Worm (Caenorhabditis elegans) whole organism, young adult: ENCODE data around the gene nxf-1.

Experiments used
- B0261.1 ChIP-seq: sonication (generic microtip); optimal IDR thresholded peaks from 2 replicates; lab custom pipeline; 2016; ENCODE audit warnings: mild to moderate bottlenecking, missing genetic modification characterization, moderate library complexity, missing compliant biosample characterization
- B0336.3 ChIP-seq: fragments of 200-800 bp; sonication (Bioruptor generic); IDR thresholded peaks from 2 replicates; pipeline ENCODE4 v1.3.6; 2022; ENCODE audit warnings: missing genetic modification characterization, missing compliant biosample characterization
- F10E7.11 ChIP-seq: sonication (generic microtip); optimal IDR thresholded peaks from 2 replicates; lab custom pipeline; 2017; ENCODE audit warnings: mild to moderate bottlenecking, missing genetic modification characterization, moderate library complexity, missing compliant biosample characterization
- F33H1.4 ChIP-seq: fragments of 200-800 bp; sonication (Bioruptor generic); IDR thresholded peaks from 2 replicates; pipeline ENCODE4 v1.3.6; 2022; ENCODE audit warnings: missing genetic modification reagents, missing genetic modification characterization, missing compliant biosample characterization
- Y56A3A.18 ChIP-seq: fragments of 200-800 bp; sonication (Bioruptor generic); IDR thresholded peaks from 2 replicates; pipeline ENCODE4 v1.3.6; 2022; ENCODE audit warnings: missing genetic modification reagents, missing genetic modification characterization, missing compliant biosample characterization
- Y67H2A.10 ChIP-seq: fragments of 200-800 bp; sonication (Bioruptor generic); conservative IDR thresholded peaks from 2 replicates; pipeline ENCODE4 v1.3.6; 2022; ENCODE audit warnings: missing genetic modification reagents, missing genetic modification characterization, missing compliant biosample characterization
- Y79H2A.3 ChIP-seq: fragments of 200-800 bp; sonication (Bioruptor generic); conservative IDR thresholded peaks from 2 replicates; pipeline ENCODE4 v1.3.6; 2022; ENCODE audit warnings: missing genetic modification reagents, missing genetic modification characterization, missing compliant biosample characterization
- ama-1 ChIP-seq, 3 experiments: fragments of 150-350 bp in 1 of 3; sonication (generic microtip) in 2 of 3; optimal IDR thresholded peaks; 2 replicates each; lab custom pipeline; 2014 to 2018; ENCODE audit warnings: missing biosample characterization in 2 of 3, missing genetic modification characterization in 2 of 3, missing genetic modification reagents in 2 of 3
- aptf-2 ChIP-seq: fragments of 200-800 bp; sonication (Bioruptor generic); conservative IDR thresholded peaks from 2 replicates; pipeline ENCODE4 v1.3.6; 2022; ENCODE audit warnings: missing genetic modification reagents, missing genetic modification characterization, missing compliant biosample characterization
- attf-6 ChIP-seq: fragments of 200-800 bp; sonication (Bioruptor generic); IDR thresholded peaks from 2 replicates; pipeline ENCODE4 v1.3.6; 2022; ENCODE audit warnings: missing genetic modification reagents, missing genetic modification characterization, missing compliant biosample characterization
- bed-1 ChIP-seq: fragments of 200-800 bp; sonication (Bioruptor generic); IDR thresholded peaks from 2 replicates; pipeline ENCODE4 v1.3.6; 2022; ENCODE audit warnings: missing genetic modification reagents, missing genetic modification characterization, missing compliant biosample characterization
- bed-2 ChIP-seq: fragments of 200-800 bp; sonication (Bioruptor generic); IDR thresholded peaks from 2 replicates; pipeline ENCODE4 v1.3.6; 2022; ENCODE audit warnings: missing genetic modification reagents, missing genetic modification characterization, missing compliant biosample characterization
- ccch-3 ChIP-seq: fragments of 200-800 bp; sonication (Bioruptor generic); optimal IDR thresholded peaks from 2 replicates; lab custom pipeline; 2018; ENCODE audit warnings: mild to moderate bottlenecking, missing genetic modification characterization, missing compliant biosample characterization
- ceh-100 ChIP-seq: fragments of 200-800 bp; sonication (Bioruptor generic); IDR thresholded peaks from 2 replicates; pipeline ENCODE4 v1.3.6; 2022; ENCODE audit warnings: missing genetic modification reagents, missing genetic modification characterization, missing compliant biosample characterization
- ceh-58 ChIP-seq: fragments of 200-800 bp; sonication (Bioruptor generic); IDR thresholded peaks from 2 replicates; pipeline ENCODE4 v1.3.6; 2022; ENCODE audit warnings: missing genetic modification characterization, missing compliant biosample characterization
- dpff-1 ChIP-seq: sonication (generic microtip); optimal IDR thresholded peaks from 2 replicates; lab custom pipeline; 2017; ENCODE audit warnings: mild to moderate bottlenecking, missing genetic modification characterization, missing compliant biosample characterization
- egl-18 ChIP-seq: fragments of 200-800 bp; sonication (Bioruptor generic); IDR thresholded peaks from 2 replicates; pipeline ENCODE4 v1.3.6; 2022; ENCODE audit warnings: missing genetic modification reagents, missing genetic modification characterization, missing compliant biosample characterization
- egrh-3 ChIP-seq: fragments of 200-800 bp; sonication (Bioruptor generic); IDR thresholded peaks from 2 replicates; pipeline ENCODE4 v1.3.6; 2022; ENCODE audit warnings: missing genetic modification reagents, missing genetic modification characterization, missing compliant biosample characterization
- ets-4 ChIP-seq: fragments of 200-800 bp; sonication (Bioruptor generic); optimal IDR thresholded peaks from 2 replicates; lab custom pipeline; 2018; ENCODE audit warnings: mild to moderate bottlenecking, missing genetic modification characterization, missing compliant biosample characterization
- fkh-3 ChIP-seq: sonication (generic microtip); optimal IDR thresholded peaks from 2 replicates; lab custom pipeline; 2016; ENCODE audit warnings: mild to moderate bottlenecking, missing genetic modification characterization, missing compliant biosample characterization
- hmg-1.2 ChIP-seq: fragments of 200-800 bp; sonication (Bioruptor generic); IDR thresholded peaks from 2 replicates; pipeline ENCODE4 v1.3.6; 2022; ENCODE audit warnings: missing genetic modification reagents, missing genetic modification characterization, missing compliant biosample characterization
- hrde-1 ChIP-seq: sonication (generic microtip); optimal IDR thresholded peaks from 2 replicates; lab custom pipeline; 2016; ENCODE audit warnings: missing genetic modification characterization, mild to moderate bottlenecking, missing compliant biosample characterization, moderate library complexity, missing genotype, missing genetic modification reagents, borderline replicate concordance
- lag-1 ChIP-seq: fragments of 200-800 bp; sonication (Bioruptor generic); IDR thresholded peaks from 2 replicates; pipeline ENCODE4 v1.3.6; 2022; ENCODE audit warnings: missing genetic modification reagents, missing genetic modification characterization, missing compliant biosample characterization
- let-526 ChIP-seq: fragments of 200-800 bp; sonication (Bioruptor generic); IDR thresholded peaks from 2 replicates; pipeline ENCODE4 v1.3.6; 2022; ENCODE audit warnings: missing genetic modification reagents, missing genetic modification characterization, missing compliant biosample characterization
- let-607 ChIP-seq, 2 experiments: fragments of 200-800 bp in 1 of 2; sonication (Bioruptor generic) in 1 of 2; sonication (generic microtip) in 1 of 2; optimal IDR thresholded peaks; 2 replicates each; lab custom pipeline; 2016 to 2018; ENCODE audit warnings: mild to moderate bottlenecking in 2 of 2, missing compliant biosample characterization in 2 of 2, missing genetic modification characterization in 2 of 2, moderate library complexity in 2 of 2, missing genotype in 1 of 2
- lin-35 ChIP-seq, 3 experiments: fragments of 150-350 bp in 2 of 3; sonication (generic microtip) in 1 of 3; optimal IDR thresholded peaks; 2 replicates each; lab custom pipeline; 2014 to 2018; ENCODE audit warnings: missing biosample characterization in 3 of 3, missing genetic modification characterization in 3 of 3, missing genetic modification reagents in 3 of 3
- lin-40 ChIP-seq: sonication (generic microtip); optimal IDR thresholded peaks from 2 replicates; lab custom pipeline; 2016; ENCODE audit warnings: missing genetic modification characterization, mild to moderate bottlenecking, missing compliant biosample characterization, missing genotype, missing genetic modification reagents
- lsl-1 ChIP-seq: fragments of 200-800 bp; sonication (Bioruptor generic); optimal IDR thresholded peaks from 2 replicates; lab custom pipeline; 2018; ENCODE audit warnings: mild to moderate bottlenecking, missing genetic modification characterization, moderate library complexity, missing compliant biosample characterization
- madf-3 ChIP-seq: fragments of 200-800 bp; sonication (Bioruptor generic); IDR thresholded peaks from 2 replicates; pipeline ENCODE4 v1.3.6; 2022; ENCODE audit warnings: missing genetic modification reagents, missing genetic modification characterization, missing compliant biosample characterization
- madf-6 ChIP-seq: fragments of 200-800 bp; sonication (Bioruptor generic); IDR thresholded peaks from 2 replicates; pipeline ENCODE4 v1.3.6; 2022; ENCODE audit warnings: missing genetic modification reagents, missing genetic modification characterization, missing compliant biosample characterization
- madf-8 ChIP-seq: fragments of 200-800 bp; sonication (Bioruptor generic); conservative IDR thresholded peaks from 2 replicates; pipeline ENCODE4 v1.3.6; 2022; ENCODE audit warnings: missing genetic modification reagents, missing genetic modification characterization, missing compliant biosample characterization
- mcd-1 ChIP-seq: fragments of 200-800 bp; sonication (Bioruptor generic); IDR thresholded peaks from 2 replicates; pipeline ENCODE4 v1.3.6; 2022; ENCODE audit warnings: missing genetic modification reagents, missing genetic modification characterization, missing compliant biosample characterization
- mel-28 ChIP-seq: sonication (generic microtip); optimal IDR thresholded peaks from 2 replicates; lab custom pipeline; 2016; ENCODE audit warnings: borderline replicate concordance, mild to moderate bottlenecking, missing genetic modification characterization, missing compliant biosample characterization
- mes-4 ChIP-seq: sonication (generic microtip); optimal IDR thresholded peaks from 2 replicates; lab custom pipeline; 2016; ENCODE audit warnings: missing genotype, missing genetic modification characterization, missing compliant biosample characterization
- nfya-1 ChIP-seq: sonication (generic microtip); optimal IDR thresholded peaks from 2 replicates; lab custom pipeline; 2017; ENCODE audit warnings: antibody characterized with exemption, missing compliant biosample characterization, missing genetic modification characterization, borderline replicate concordance; ENCODE audit not compliant: insufficient read depth
- nhr-179 ChIP-seq: sonication (generic microtip); optimal IDR thresholded peaks from 2 replicates; lab custom pipeline; 2016; ENCODE audit warnings: mild to moderate bottlenecking, missing genetic modification characterization, missing compliant biosample characterization
- nhr-27 ChIP-seq: fragments of 200-800 bp; sonication (Bioruptor generic); optimal IDR thresholded peaks from 2 replicates; lab custom pipeline; 2018; ENCODE audit warnings: mild to moderate bottlenecking, missing genetic modification characterization, moderate library complexity, missing compliant biosample characterization
- nhr-80 ChIP-seq: sonication (generic microtip); optimal IDR thresholded peaks from 2 replicates; lab custom pipeline; 2016; ENCODE audit warnings: missing genetic modification characterization, missing compliant biosample characterization
- snpc-1.1 ChIP-seq: sonication (generic microtip); optimal IDR thresholded peaks from 2 replicates; lab custom pipeline; 2017; ENCODE audit warnings: missing genetic modification characterization, mild to moderate bottlenecking, missing compliant biosample characterization, antibody characterized with exemption, moderate library complexity, missing genotype, missing genetic modification reagents; ENCODE audit not compliant: insufficient read depth
- snpc-1.3 ChIP-seq: sonication (generic microtip); optimal IDR thresholded peaks from 2 replicates; lab custom pipeline; 2017; ENCODE audit warnings: missing genetic modification characterization, mild to moderate bottlenecking, missing compliant biosample characterization, antibody characterized with exemption, moderate library complexity, missing genotype, missing genetic modification reagents; ENCODE audit not compliant: insufficient read depth
- snpc-3.4 ChIP-seq: sonication (generic microtip); optimal IDR thresholded peaks from 2 replicates; lab custom pipeline; 2017; ENCODE audit warnings: missing genetic modification characterization, mild to moderate bottlenecking, missing compliant biosample characterization, antibody characterized with exemption, moderate library complexity, missing genotype, missing genetic modification reagents
- xnd-1 ChIP-seq: sonication (generic microtip); optimal IDR thresholded peaks from 2 replicates; lab custom pipeline; 2016; ENCODE audit warnings: missing genotype, missing genetic modification reagents, missing genetic modification characterization, missing compliant biosample characterization
- ztf-26 ChIP-seq: sonication (generic microtip); optimal IDR thresholded peaks from 2 replicates; lab custom pipeline; 2017; ENCODE audit warnings: missing genetic modification characterization, missing compliant biosample characterization

Gene nxf-1

DNA sequence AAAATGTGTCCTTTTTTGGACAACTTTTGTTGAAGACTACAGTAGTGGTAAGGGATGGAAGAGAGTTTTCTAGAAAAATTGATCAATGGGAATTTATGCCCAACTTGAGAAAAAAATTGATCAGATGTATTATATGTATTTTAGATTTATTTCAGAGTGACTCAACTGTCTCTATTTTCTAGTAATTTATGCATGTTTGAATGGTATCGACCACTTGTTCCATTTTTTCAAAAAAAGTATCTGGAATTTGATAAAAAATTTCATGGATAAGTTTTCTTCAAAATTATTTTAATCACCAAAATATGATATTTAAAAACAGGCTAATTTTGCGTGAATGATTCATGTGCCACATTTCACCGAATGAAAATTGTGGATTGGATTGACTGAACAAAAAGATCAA, 23.0 kb downstream of the nxf-1 start, which contains the start of gene C15H11.10:
TSS of gene C15H11.10 (plus strand) at position 301 of the 400 bp plus-strand sequence.
- TF ChIP-seq xnd-1, result no peak
- TF ChIP-seq attf-6, result no peak
- TF ChIP-seq F33H1.4 (GFP tag; lab: Robert Waterston, UW), result no peak
- no peak for TF ChIP-seq B0261.1 (tag; lab: Kevin White, UChicago)
- TF ChIP-seq snpc-1.1, result no peak
- no peak for TF ChIP-seq lsl-1 (GFP tag; lab: Kevin White, UChicago)
- no peak for TF ChIP-seq mes-4 (tag; lab: Kevin White, UChicago)
- TF ChIP-seq Y67H2A.10 (GFP tag; lab: Robert Waterston, UW), result no peak
- no peak for TF ChIP-seq hrde-1 (tag; lab: Kevin White, UChicago)
- no peak for TF ChIP-seq madf-3 (GFP tag; lab: Robert Waterston, UW)
- no peak for TF ChIP-seq hmg-1.2 (GFP tag; lab: Robert Waterston, UW)
- TF ChIP-seq fkh-3 (tag; lab: Kevin White, UChicago), result no peak
- TF ChIP-seq aptf-2 (GFP tag; lab: Robert Waterston, UW), result no peak
- TF ChIP-seq ceh-58 (GFP tag; lab: Robert Waterston, UW), result no peak
- TF ChIP-seq, all 124 proteins: peak for 0

ce11 chrV:14380242-14380641, 34.6 kb downstream of the nxf-1 start:
- TF ChIP-seq snpc-3.4, result no peak
- no peak for TF ChIP-seq ztf-26
- TF ChIP-seq egrh-3 (GFP tag; lab: Robert Waterston, UW), result no peak
- no peak for TF ChIP-seq B0261.1 (tag; lab: Kevin White, UChicago)
- no peak for TF ChIP-seq F10E7.11 (tag; lab: Kevin White, UChicago)
- no peak for TF ChIP-seq nfya-1 (tag; lab: Kevin White, UChicago)
- TF ChIP-seq xnd-1, result no peak
- TF ChIP-seq bed-2 (GFP tag; lab: Robert Waterston, UW), result no peak
- TF ChIP-seq dpff-1 (tag; lab: Kevin White, UChicago), result no peak
- no peak for TF ChIP-seq hrde-1 (tag; lab: Kevin White, UChicago)
- TF ChIP-seq lin-40 (tag; lab: Kevin White, UChicago), result no peak
- no peak for TF ChIP-seq ceh-100 (GFP tag; lab: Robert Waterston, UW)
- TF ChIP-seq Y56A3A.18 (GFP tag; lab: Robert Waterston, UW), result no peak
- no peak for TF ChIP-seq egl-18 (GFP tag; lab: Robert Waterston, UW)
- no peak for TF ChIP-seq mel-28 (tag; lab: Kevin White, UChicago)
- TF ChIP-seq ama-1 (optimal IDR thresholded peaks at IDR 0.05; lab: Kevin White, UChicago), result no peak
- TF ChIP-seq ama-1 (GFP tag; optimal IDR thresholded peaks at IDR 0.05; lab: Kevin White, UChicago), result no peak

ce11 chrV:14378986-14379385, 35.8 kb downstream of the nxf-1 start, which contains the start of gene npr-43:
TSS of gene npr-43 (minus strand) at chrV:14379086.
- no peak for TF ChIP-seq Y67H2A.10 (GFP tag; lab: Robert Waterston, UW)
- no peak for TF ChIP-seq let-607 (tag; optimal IDR thresholded peaks at IDR 0.05; lab: Kevin White, UChicago)
- no peak for TF ChIP-seq nhr-27 (tag; lab: Kevin White, UChicago)
- no peak for TF ChIP-seq madf-8
- no peak for TF ChIP-seq bed-1 (GFP tag; lab: Robert Waterston, UW)

ce11 chrV:14378052-14378451, 36.8 kb downstream of the nxf-1 start:
- TF ChIP-seq lin-35 (GFP tag; optimal IDR thresholded peaks at IDR 0.05; lab: Kevin White, UChicago), result no peak
- no peak for TF ChIP-seq mes-4 (tag; lab: Kevin White, UChicago)
- TF ChIP-seq F10E7.11 (tag; lab: Kevin White, UChicago), result no peak
- no peak for TF ChIP-seq ccch-3 (GFP tag; lab: Kevin White, UChicago)
- TF ChIP-seq nhr-80 (tag; lab: Kevin White, UChicago), result no peak
- no peak for TF ChIP-seq bed-1 (GFP tag; lab: Robert Waterston, UW)
- TF ChIP-seq ztf-26, result no peak
- TF ChIP-seq Y79H2A.3 (GFP tag; lab: Robert Waterston, UW), result no peak
- TF ChIP-seq mcd-1, result no peak
- no peak for TF ChIP-seq let-526 (GFP tag; lab: Robert Waterston, UW)
- no peak for TF ChIP-seq snpc-1.3 (tag; lab: Kevin White, UChicago)
- TF ChIP-seq madf-6, result no peak
- TF ChIP-seq ets-4, result no peak
- no peak for TF ChIP-seq nhr-179
- TF ChIP-seq lag-1, result no peak
- TF ChIP-seq B0336.3 (GFP tag; lab: Robert Waterston, UW), result no peak
